Worm (Caenorhabditis elegans): ENCODE measurements around the gene srpa-72.

Gene srpa-72

DNA sequence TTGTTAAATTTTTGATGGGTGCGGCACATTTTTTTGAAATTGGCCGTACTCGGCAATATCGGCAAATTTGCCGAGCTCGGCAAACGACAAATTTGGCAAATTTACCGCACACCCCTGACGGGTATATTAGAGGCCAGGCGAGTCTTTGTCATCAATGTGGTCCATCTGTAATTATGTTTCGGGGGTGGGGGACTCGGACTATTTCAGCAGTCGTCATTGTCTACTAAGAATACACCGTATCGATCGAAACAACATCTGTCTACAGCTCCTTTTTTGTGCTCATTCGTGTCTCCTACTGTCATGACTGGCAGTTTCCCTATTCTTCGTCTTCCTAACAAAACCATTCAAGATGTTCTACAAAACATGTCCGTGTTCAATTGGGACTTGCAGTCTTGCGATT lies 20.9 kb upstream of the srpa-72 start, which contains the start of gene F08D12.15:
F08D12.15 (plus strand) TSS at position 301 of the 400 bp plus-strand sequence.
- TF ChIP-seq gei-8 (GFP tag; optimal IDR thresholded peaks at IDR 0.05) (no peak), lin-39 (tag; optimal IDR thresholded peaks at IDR 0.05) (no peak), ZK546.5 (tag; optimal IDR thresholded peaks at IDR 0.05) (no peak), hlh-30 (tag; optimal IDR thresholded peaks at IDR 0.05; ENCODE audit: insufficient read depth) (no peak), nhr-28 (tag; optimal IDR thresholded peaks at IDR 0.05) (no peak), unc-130 (GFP tag; optimal IDR thresholded peaks at IDR 0.05) (no peak), hif-1 (tag; optimal IDR thresholded peaks at IDR 0.05) (no peak), mep-1 (tag; optimal IDR thresholded peaks at IDR 0.05) (no peak), mdl-1 (tag; optimal IDR thresholded peaks at IDR 0.05) (no peak), zfp-2 (tag; optimal IDR thresholded peaks at IDR 0.05) (no peak), F49E8.2 (tag; optimal IDR thresholded peaks at IDR 0.05; ENCODE audit: borderline replicate concordance) (no peak), T20F7.1 (GFP tag; optimal IDR thresholded peaks at IDR 0.05) (no peak)

DNA sequence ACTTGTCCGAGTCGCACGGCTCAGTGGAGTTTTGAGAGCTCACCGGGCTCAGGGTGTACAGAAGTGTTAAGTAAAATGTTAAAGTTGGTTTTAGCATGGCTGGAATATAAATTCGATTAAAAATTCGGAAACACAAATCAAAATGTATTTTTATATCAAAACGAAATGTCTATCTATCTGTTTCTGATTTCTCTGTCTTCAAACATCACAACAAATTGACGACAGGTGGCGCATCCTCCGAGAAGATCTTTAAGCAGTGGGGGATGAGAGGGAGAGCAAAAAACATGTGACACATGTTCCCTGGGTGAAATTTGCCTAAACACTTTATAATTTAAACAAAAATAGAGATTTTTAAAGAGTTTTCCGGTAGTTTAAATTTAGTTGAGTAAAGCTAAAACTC lies 18.3 kb upstream of the srpa-72 start, which contains the start of gene F08D12.7:
F08D12.7 (minus strand) TSS at position 101 of the 400 bp plus-strand sequence.
- TF ChIP-seq nhr-237 (tag; optimal IDR thresholded peaks at IDR 0.05) (no peak), daf-16 (GFP tag; optimal IDR thresholded peaks at IDR 0.05) (peak in 1 of 2 experiments; percentile 36), daf-16 (tag; optimal IDR thresholded peaks at IDR 0.05) (no peak)

DNA sequence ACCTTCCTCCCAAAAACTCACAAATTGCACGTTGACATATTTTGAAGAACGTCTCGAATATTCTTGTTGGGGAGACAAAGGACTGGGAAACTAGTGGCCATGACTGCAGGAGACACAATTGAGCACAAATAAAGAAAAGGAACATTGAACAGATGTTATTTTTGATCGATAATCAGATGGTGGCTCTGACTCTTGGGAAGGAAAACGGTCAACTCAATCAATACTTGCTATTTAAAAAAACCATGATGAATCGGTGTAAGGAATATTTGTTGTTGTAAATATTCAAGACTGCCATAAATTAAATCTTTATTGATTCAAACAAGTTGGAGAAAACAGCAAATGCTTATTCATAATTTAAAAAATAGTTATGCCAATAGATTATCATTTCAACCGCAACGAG lies 16.5 kb upstream of the srpa-72 start, which contains the start of gene fbxb-105:
fbxb-105 (minus strand) TSS at position 101 of the 400 bp plus-strand sequence.
- TF ChIP-seq nhr-11 (tag; optimal IDR thresholded peaks at IDR 0.05) (no peak), hlh-30 (tag; optimal IDR thresholded peaks at IDR 0.05; ENCODE audit: insufficient read depth) (no peak), ceh-44 (GFP tag; IDR thresholded peaks at IDR 0.05) (no peak), ces-1 (GFP tag; optimal IDR thresholded peaks at IDR 0.05) (no peak), rbr-2 (tag; optimal IDR thresholded peaks at IDR 0.05) (no peak), lin-13 (GFP tag; optimal IDR thresholded peaks at IDR 0.05) (no peak), duxl-1 (tag; optimal IDR thresholded peaks at IDR 0.05; ENCODE audit: poor library complexity) (no peak), nhr-41 (GFP tag; IDR thresholded peaks at IDR 0.05) (no peak), zip-11 (GFP tag; IDR thresholded peaks at IDR 0.05) (no peak), dmd-9 (GFP tag; IDR thresholded peaks at IDR 0.05) (no peak), gei-8 (GFP tag; optimal IDR thresholded peaks at IDR 0.05) (no peak), nhr-42 (GFP tag; IDR thresholded peaks at IDR 0.05) (no peak), R02D3.7 (tag; optimal IDR thresholded peaks at IDR 0.05) (no peak), zip-2 (tag; optimal IDR thresholded peaks at IDR 0.05) (no peak), mep-1 (tag; optimal IDR thresholded peaks at IDR 0.05) (no peak), lsy-2 (tag; optimal IDR thresholded peaks at IDR 0.05) (no peak), Y5F2A.4 (GFP tag; optimal IDR thresholded peaks at IDR 0.05) (no peak), zag-1 (tag; optimal IDR thresholded peaks at IDR 0.05) (no peak), T20F7.1 (GFP tag; optimal IDR thresholded peaks at IDR 0.05) (no peak)

DNA sequence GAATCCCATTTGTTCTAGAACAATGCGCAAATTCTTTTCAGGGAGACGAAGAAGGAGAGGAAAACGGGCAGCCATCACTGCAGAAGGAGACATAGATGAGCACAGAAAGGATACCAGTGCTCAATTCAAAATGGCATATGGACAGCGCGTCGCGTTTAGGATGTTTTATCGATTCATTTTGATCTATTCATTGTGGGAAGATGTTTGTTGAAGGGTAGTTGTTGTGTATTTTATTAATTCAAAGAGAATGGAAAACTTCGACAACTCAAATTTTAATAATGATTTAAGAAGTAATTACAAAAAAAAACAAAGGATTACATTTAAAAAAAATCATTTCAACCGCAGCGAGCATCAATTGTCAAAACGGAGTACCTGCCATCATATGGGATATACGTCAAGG lies 15.1 kb upstream of the srpa-72 start, which contains the start of gene sdz-10:
sdz-10 (minus strand) TSS at position 101 of the 400 bp plus-strand sequence.
- TF ChIP-seq spr-3 (GFP tag; optimal IDR thresholded peaks at IDR 0.05) (no peak), php-3 (GFP tag; IDR thresholded peaks at IDR 0.05) (no peak), pha-4 (GFP tag; IDR thresholded peaks at IDR 0.05) (no peak), pha-4 (tag; optimal IDR thresholded peaks at IDR 0.05) (no peak), madf-9 (GFP tag; conservative IDR thresholded peaks at IDR 0.05) (no peak), ceh-82 (tag; optimal IDR thresholded peaks at IDR 0.05) (no peak), lim-7 (GFP tag; IDR thresholded peaks at IDR 0.05) (no peak), lin-39 (tag; optimal IDR thresholded peaks at IDR 0.05) (no peak), tag-97 (GFP tag; IDR thresholded peaks at IDR 0.05) (no peak), daf-12 (tag; optimal IDR thresholded peaks at IDR 0.05) (no peak), T20F7.1 (GFP tag; optimal IDR thresholded peaks at IDR 0.05) (no peak)
